Worm (Caenorhabditis elegans): Measurements from ENCODE around the gene srd-5.

srd-5 gene

ce11 chrIV:5631628-5632027 is 42.7 kb downstream of the srd-5 start, which contains the start of gene ttbk-8.2:
Gene ttbk-8.2, plus strand, starts transcription at chrIV:5631928.
- no peak for TF ChIP-seq tbx-2 (tag; optimal IDR thresholded peaks at IDR 0.05)
- no peak for TF ChIP-seq elt-3 (tag; optimal IDR thresholded peaks at IDR 0.05)
- TF ChIP-seq egl-27 (tag; optimal IDR thresholded peaks at IDR 0.05) = no peak
- TF ChIP-seq ceh-82 (tag; optimal IDR thresholded peaks at IDR 0.05) = no peak
- TF ChIP-seq mdl-1 (tag; optimal IDR thresholded peaks at IDR 0.05) = no peak

- TF ChIP-seq fkh-2 (tag; optimal IDR thresholded peaks at IDR 0.05) = no peak
- no peak for TF ChIP-seq ztf-4 (tag; optimal IDR thresholded peaks at IDR 0.05)
- TF ChIP-seq elt-1 (tag; optimal IDR thresholded peaks at IDR 0.05) = no peak
- no peak for TF ChIP-seq ztf-11 (tag; optimal IDR thresholded peaks at IDR 0.05)
- no peak for TF ChIP-seq daf-12 (tag; optimal IDR thresholded peaks at IDR 0.05)
- TF ChIP-seq hmg-11 (tag; optimal IDR thresholded peaks at IDR 0.05) = no peak
- TF ChIP-seq nhr-43 (tag; optimal IDR thresholded peaks at IDR 0.05; ENCODE audit: poor library complexity, severe bottlenecking) = no peak
- no peak for TF ChIP-seq pha-4 (tag; optimal IDR thresholded peaks at IDR 0.05)
- TF ChIP-seq zag-1 (tag; optimal IDR thresholded peaks at IDR 0.05) = no peak
- no peak for TF ChIP-seq unc-39 (tag; optimal IDR thresholded peaks at IDR 0.05)
- TF ChIP-seq skn-1 (tag; optimal IDR thresholded peaks at IDR 0.05) = no peak
Observed at ce11 chrIV:5630156-5630555, 44.2 kb downstream of the srd-5 start, which contains the start of gene srd-12. Gene srd-12, minus strand, starts transcription at chrIV:5630256.

- no peak for TF ChIP-seq fos-1 (tag; optimal IDR thresholded peaks at IDR 0.05)
- TF ChIP-seq sea-2 (GFP tag; optimal IDR thresholded peaks at IDR 0.05) = no peak
- TF ChIP-seq nhr-28 (tag; optimal IDR thresholded peaks at IDR 0.05) = no peak
- no peak for TF ChIP-seq daf-12 (tag; optimal IDR thresholded peaks at IDR 0.05)
- no peak for TF ChIP-seq egl-5 (tag; optimal IDR thresholded peaks at IDR 0.05)
- TF ChIP-seq nhr-67 (tag; optimal IDR thresholded peaks at IDR 0.05) = no peak
- no peak for TF ChIP-seq nhr-237 (tag; optimal IDR thresholded peaks at IDR 0.05)
- TF ChIP-seq ama-1 (optimal IDR thresholded peaks at IDR 0.05) = no peak
- TF ChIP-seq ZK546.5 (tag; optimal IDR thresholded peaks at IDR 0.05) = no peak
- no peak for TF ChIP-seq unc-39 (tag; optimal IDR thresholded peaks at IDR 0.05)
- no peak for TF ChIP-seq elt-3 (tag; optimal IDR thresholded peaks at IDR 0.05)
- TF ChIP-seq mdl-1 (tag; optimal IDR thresholded peaks at IDR 0.05) = no peak
- TF ChIP-seq ceh-82 (tag; optimal IDR thresholded peaks at IDR 0.05) = no peak
- no peak for TF ChIP-seq elt-1 (tag; optimal IDR thresholded peaks at IDR 0.05)
- no peak for TF ChIP-seq nhr-77 (tag; optimal IDR thresholded peaks at IDR 0.05)
- TF ChIP-seq ceh-9 (tag; optimal IDR thresholded peaks at IDR 0.05) = no peak
Observed at ce11 chrIV:5627056-5627455, 47.3 kb downstream of the srd-5 start, which contains the start of gene srsx-14. Gene srsx-14, minus strand, starts transcription at chrIV:5627156.

- no peak for TF ChIP-seq nhr-28 (tag; optimal IDR thresholded peaks at IDR 0.05)
- TF ChIP-seq nhr-43 (tag; optimal IDR thresholded peaks at IDR 0.05; ENCODE audit: poor library complexity, severe bottlenecking) = no peak
- TF ChIP-seq lsy-12 (tag; optimal IDR thresholded peaks at IDR 0.05) = no peak
- no peak for TF ChIP-seq elt-2 (tag; optimal IDR thresholded peaks at IDR 0.05)
- TF ChIP-seq skn-1 (tag; optimal IDR thresholded peaks at IDR 0.05) = no peak
- TF ChIP-seq nhr-237 (tag; optimal IDR thresholded peaks at IDR 0.05) = no peak
- TF ChIP-seq zag-1 (tag; optimal IDR thresholded peaks at IDR 0.05) = no peak
- TF ChIP-seq pqm-1 (tag; optimal IDR thresholded peaks at IDR 0.05) = no peak
- no peak for TF ChIP-seq egl-5 (tag; optimal IDR thresholded peaks at IDR 0.05)
- TF ChIP-seq ztf-11 (tag; optimal IDR thresholded peaks at IDR 0.05) = no peak
- TF ChIP-seq nhr-67 (tag; optimal IDR thresholded peaks at IDR 0.05) = no peak
- no peak for TF ChIP-seq fkh-2 (tag; optimal IDR thresholded peaks at IDR 0.05)
- no peak for TF ChIP-seq nhr-11 (tag; optimal IDR thresholded peaks at IDR 0.05)
- no peak for TF ChIP-seq snpc-4 (tag; optimal IDR thresholded peaks at IDR 0.05)
- TF ChIP-seq unc-39 (tag; optimal IDR thresholded peaks at IDR 0.05) = no peak
- no peak for TF ChIP-seq mdl-1 (tag; optimal IDR thresholded peaks at IDR 0.05)
- no peak for TF ChIP-seq lin-15B (tag; optimal IDR thresholded peaks at IDR 0.05)
- TF ChIP-seq nfya-1 (tag; optimal IDR thresholded peaks at IDR 0.05; ENCODE audit: insufficient read depth) = no peak
- no peak for TF ChIP-seq lin-39 (tag; optimal IDR thresholded peaks at IDR 0.05)
- TF ChIP-seq daf-12 (tag; optimal IDR thresholded peaks at IDR 0.05) = no peak
Observed at ce11 chrIV:5623718-5624117, 50.6 kb downstream of the srd-5 start, which contains the start of gene srsx-15. Gene srsx-15, minus strand, starts transcription at chrIV:5623818.
